Worm (Caenorhabditis elegans) whole organism, L3 larva: ENCODE data around the gene ife-3.

Source experiments
- R02D3.7 ChIP-seq: fragments of 150-350 bp; optimal IDR thresholded peaks from 2 replicates; lab custom pipeline; 2014; ENCODE audit warnings: missing biosample characterization, missing genetic modification characterization
- ceh-82 ChIP-seq: fragments of 150-350 bp; optimal IDR thresholded peaks from 2 replicates; lab custom pipeline; 2014; ENCODE audit warnings: missing biosample characterization, missing genetic modification characterization
- egl-27 ChIP-seq: sonication (generic microtip); optimal IDR thresholded peaks from 4 replicates; lab custom pipeline; 2017; ENCODE audit warnings: missing biosample characterization, missing genetic modification reagents, missing genetic modification characterization
- elt-2 ChIP-seq: sonication (generic microtip); optimal IDR thresholded peaks from 2 replicates; lab custom pipeline; 2016; ENCODE audit warnings: missing genetic modification reagents, mild to moderate bottlenecking, missing genetic modification characterization, missing compliant biosample characterization
- fkh-10 ChIP-seq: sonication (generic microtip); optimal IDR thresholded peaks from 2 replicates; lab custom pipeline; 2017; ENCODE audit warnings: missing biosample characterization, missing genetic modification reagents, missing genetic modification characterization
- lsy-12 ChIP-seq: sonication (generic microtip); optimal IDR thresholded peaks from 2 replicates; lab custom pipeline; 2016; ENCODE audit warnings: mild to moderate bottlenecking, missing genetic modification characterization, missing compliant biosample characterization
- nfya-1 ChIP-seq: sonication (generic microtip); optimal IDR thresholded peaks from 2 replicates; lab custom pipeline; 2017; ENCODE audit warnings: missing genetic modification characterization, mild to moderate bottlenecking, missing compliant biosample characterization, antibody characterized with exemption, moderate library complexity; ENCODE audit not compliant: insufficient read depth
- nhr-67 ChIP-seq: fragments of 150-350 bp; optimal IDR thresholded peaks from 2 replicates; lab custom pipeline; 2014; ENCODE audit warnings: missing biosample characterization, missing genetic modification characterization
- sea-2 ChIP-seq: fragments of 150-350 bp; sonication (generic microtip); optimal IDR thresholded peaks from 4 replicates; lab custom pipeline; 2014; ENCODE audit warnings: missing biosample characterization, missing genetic modification reagents, missing genetic modification characterization
- tbx-2 ChIP-seq: sonication (generic microtip); optimal IDR thresholded peaks from 2 replicates; lab custom pipeline; 2016; ENCODE audit warnings: mild to moderate bottlenecking, missing genetic modification characterization, missing compliant biosample characterization
- ztf-11 ChIP-seq: fragments of 150-350 bp; optimal IDR thresholded peaks from 2 replicates; lab custom pipeline; 2014; ENCODE audit warnings: missing biosample characterization, missing genetic modification characterization

ce11 chrV:16067-16845, 8.6 kb upstream of the ife-3 start:
- peak; percentile 58 for TF ChIP-seq nfya-1
- TF ChIP-seq fkh-10, result no peak
- TF ChIP-seq sea-2, result no peak
- TF ChIP-seq elt-2 (tag; lab: Kevin White, UChicago), result peak; percentile 66
- no peak for TF ChIP-seq nhr-67 (tag; lab: Kevin White, UChicago)
- TF ChIP-seq egl-27 (tag; lab: Kevin White, UChicago), result no peak
- TF ChIP-seq ztf-11 (tag; lab: Kevin White, UChicago), result no peak
- TF ChIP-seq ceh-82, result no peak
- TF ChIP-seq tbx-2 (tag; lab: Kevin White, UChicago), result no peak
- TF ChIP-seq R02D3.7, result no peak
- TF ChIP-seq lsy-12 (tag; lab: Kevin White, UChicago), result no peak
